Worm (Caenorhabditis elegans): Measurements from ENCODE around the gene grd-10.

DNA sequence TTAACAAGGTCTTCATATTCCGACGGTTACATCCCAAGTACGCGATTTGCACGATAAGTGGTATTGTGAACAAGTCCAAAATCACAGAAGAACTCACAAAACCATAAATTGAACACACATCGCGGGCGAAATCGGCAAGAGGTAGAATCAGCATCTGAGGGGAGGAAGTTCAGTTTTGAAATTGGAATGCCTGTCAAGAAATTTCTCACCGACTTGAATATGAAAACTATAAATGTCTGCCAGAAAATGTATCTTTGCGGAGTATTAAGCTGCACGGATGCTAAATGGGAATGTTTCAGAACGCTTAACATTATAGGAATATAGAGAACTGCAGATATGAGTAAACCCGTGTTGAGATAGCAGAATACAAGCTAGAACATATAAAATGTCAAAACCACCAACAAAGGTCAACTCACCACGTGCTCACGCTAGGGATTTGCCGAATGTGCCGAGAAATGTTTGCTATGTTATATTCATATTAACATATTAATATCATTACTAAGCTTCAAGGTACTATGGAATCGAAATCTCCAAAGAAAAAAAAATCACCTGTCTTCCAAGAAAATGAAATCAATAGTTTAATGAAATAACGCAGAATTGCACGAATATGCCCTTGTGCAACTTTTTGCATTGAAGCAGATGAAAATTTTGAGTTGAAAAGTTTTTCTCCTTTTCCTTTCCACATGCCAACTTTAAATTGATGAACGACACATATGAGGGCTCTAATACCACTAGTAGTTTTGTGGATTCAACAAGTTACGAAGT lies 41.5 kb downstream of the grd-10 start, which contains the start of gene srz-82:
- TF ChIP-seq dpl-1 (GFP tag; optimal IDR thresholded peaks at IDR 0.05) (no peak), skn-1 (tag; optimal IDR thresholded peaks at IDR 0.05) (no peak)
